Worm (Caenorhabditis elegans): ENCODE results near the gene cal-3.

- TF ChIP-seq nhr-232 (tag; optimal IDR thresholded peaks at IDR 0.05) (no peak), nhr-11 (tag; optimal IDR thresholded peaks at IDR 0.05) (no peak), ztf-16 (tag; optimal IDR thresholded peaks at IDR 0.05) (no peak), F13H6.1 (tag; optimal IDR thresholded peaks at IDR 0.05) (no peak), hlh-8 (tag; optimal IDR thresholded peaks at IDR 0.05) (no peak)
These were observed at the start of gene cal-3 for ce11 chrIV:3835065-3835464.

Data from whole organism, late embryonic.